Fruit fly (Drosophila melanogaster) whole organism, embryonic: ENCODE data around the gene RhoGAP93B.

Source experiments
- B-H2 ChIP-seq: fragments of 200-800 bp; sonication (Bioruptor generic); optimal IDR thresholded peaks from 2 replicates; lab custom pipeline; 2018; ENCODE audit warnings: missing biosample characterization, mild to moderate bottlenecking, missing genetic modification characterization
- Blimp-1 ChIP-seq: fragments of 200-800 bp; sonication (Bioruptor generic); optimal IDR thresholded peaks from 3 replicates; lab custom pipeline; 2018; ENCODE audit warnings: missing biosample characterization, missing genetic modification characterization, mild to moderate bottlenecking, moderate library complexity, missing genetic modification reagents
- CG10366 ChIP-seq: fragments of 200-800 bp; sonication (Bioruptor generic); IDR thresholded peaks from 2 replicates; pipeline ENCODE4 v1.3.6; 2022; ENCODE audit warnings: missing biosample characterization, missing genetic modification characterization
- CG10565 ChIP-seq: fragments of 200-800 bp; sonication (Bioruptor generic); optimal IDR thresholded peaks from 3 replicates; lab custom pipeline; 2016; ENCODE audit warnings: missing biosample characterization, mild to moderate bottlenecking, missing genetic modification characterization
- CG11456 ChIP-seq: fragments of 200-800 bp; sonication (Bioruptor generic); IDR thresholded peaks from 3 replicates; pipeline ENCODE4 v1.3.6; 2022; ENCODE audit warnings: missing biosample characterization, missing genetic modification characterization
- CG11723 ChIP-seq: fragments of 200-800 bp; sonication (Bioruptor generic); optimal IDR thresholded peaks from 2 replicates; lab custom pipeline; 2017; ENCODE audit warnings: missing biosample characterization, mild to moderate bottlenecking, missing genetic modification characterization
- CG12104 ChIP-seq: fragments of 200-800 bp; sonication (Bioruptor generic); optimal IDR thresholded peaks from 3 replicates; lab custom pipeline; 2016; ENCODE audit warnings: missing biosample characterization, missing genetic modification characterization
- CG12236 ChIP-seq: fragments of 200-800 bp; sonication (Bioruptor generic); optimal IDR thresholded peaks from 2 replicates; lab custom pipeline; 2016; ENCODE audit warnings: missing biosample characterization, missing genetic modification characterization
- CG12769 ChIP-seq: fragments of 200-800 bp; sonication (Bioruptor generic); optimal IDR thresholded peaks from 2 replicates; lab custom pipeline; 2019; ENCODE audit warnings: missing biosample characterization, mild to moderate bottlenecking, missing genetic modification characterization, moderate library complexity
- CG15601 ChIP-seq: fragments of 200-800 bp; sonication (Bioruptor generic); optimal IDR thresholded peaks from 3 replicates; lab custom pipeline; 2019; ENCODE audit warnings: missing biosample characterization, mild to moderate bottlenecking, missing genetic modification characterization, moderate library complexity
- CG1647 ChIP-seq: fragments of 200-800 bp; sonication (Bioruptor generic); optimal IDR thresholded peaks from 3 replicates; lab custom pipeline; 2016; ENCODE audit warnings: missing biosample characterization, missing genetic modification characterization
- CG17359 ChIP-seq: fragments of 200-800 bp; sonication (Bioruptor generic); optimal IDR thresholded peaks from 3 replicates; lab custom pipeline; 2018; ENCODE audit warnings: missing biosample characterization, mild to moderate bottlenecking, missing genetic modification characterization, moderate library complexity
- CG17568 ChIP-seq: fragments of 200-800 bp; sonication (Bioruptor generic); optimal IDR thresholded peaks from 2 replicates; lab custom pipeline; 2018; ENCODE audit warnings: missing biosample characterization, mild to moderate bottlenecking, missing genetic modification characterization, moderate library complexity
- CG2678 ChIP-seq: fragments of 200-800 bp; sonication (Bioruptor generic); optimal IDR thresholded peaks from 3 replicates; lab custom pipeline; 2019; ENCODE audit warnings: missing biosample characterization, mild to moderate bottlenecking, missing genetic modification characterization, moderate library complexity
- CG31224 ChIP-seq: fragments of 200-800 bp; sonication (Bioruptor generic); IDR thresholded peaks from 2 replicates; pipeline ENCODE4 v1.3.6; 2022; ENCODE audit warnings: missing biosample characterization, missing genetic modification characterization
- CG31365 ChIP-seq: fragments of 200-800 bp; sonication (Bioruptor generic); optimal IDR thresholded peaks from 2 replicates; lab custom pipeline; 2018; ENCODE audit warnings: missing biosample characterization, mild to moderate bottlenecking, missing genetic modification characterization
- CG32532 ChIP-seq: fragments of 200-800 bp; sonication (Bioruptor generic); IDR thresholded peaks from 2 replicates; pipeline ENCODE4 v1.3.6; 2022; ENCODE audit warnings: missing biosample characterization, missing genetic modification characterization
- CG3281 ChIP-seq: fragments of 200-800 bp; sonication (Bioruptor generic); optimal IDR thresholded peaks from 3 replicates; lab custom pipeline; 2017; ENCODE audit warnings: missing biosample characterization, mild to moderate bottlenecking, missing genetic modification characterization
- CG34224 ChIP-seq: fragments of 200-800 bp; sonication (Bioruptor generic); IDR thresholded peaks from 3 replicates; pipeline ENCODE4 v1.3.6; 2022; ENCODE audit warnings: missing biosample characterization, missing genetic modification characterization; ENCODE audit not compliant: partially characterized antibody
- CG9609 ChIP-seq: fragments of 200-800 bp; sonication (Bioruptor generic); optimal IDR thresholded peaks from 3 replicates; lab custom pipeline; 2016; ENCODE audit warnings: missing biosample characterization, missing genetic modification characterization
- CG9727 ChIP-seq: fragments of 200-800 bp; sonication (Bioruptor generic); optimal IDR thresholded peaks from 3 replicates; lab custom pipeline; 2017; ENCODE audit warnings: missing biosample characterization, mild to moderate bottlenecking, missing genetic modification characterization
- CoRest ChIP-seq: fragments of 200-800 bp; sonication (Bioruptor generic); optimal IDR thresholded peaks from 3 replicates; lab custom pipeline; 2018; ENCODE audit warnings: missing biosample characterization, mild to moderate bottlenecking, missing genetic modification characterization, moderate library complexity
- Dbx ChIP-seq: fragments of 200-800 bp; sonication (Bioruptor generic); IDR thresholded peaks from 3 replicates; pipeline ENCODE4 v1.3.6; 2022; ENCODE audit warnings: missing biosample characterization, missing genetic modification characterization
- Deaf1 ChIP-seq: fragments of 200-800 bp; optimal IDR thresholded peaks from 3 replicates; lab custom pipeline; 2019; ENCODE audit warnings: missing biosample characterization, mild to moderate bottlenecking, missing genetic modification characterization, moderate library complexity
- Fer3 ChIP-seq: fragments of 200-800 bp; sonication (Bioruptor generic); optimal IDR thresholded peaks from 2 replicates; lab custom pipeline; 2018; ENCODE audit warnings: missing biosample characterization, mild to moderate bottlenecking, missing genetic modification characterization, moderate library complexity
- Myb ChIP-seq: fragments of 200-800 bp; sonication (Bioruptor generic); optimal IDR thresholded peaks from 2 replicates; lab custom pipeline; 2016; ENCODE audit warnings: missing biosample characterization, missing genetic modification characterization
- Rfx ChIP-seq: fragments of 200-800 bp; sonication (Bioruptor generic); IDR thresholded peaks from 2 replicates; pipeline ENCODE4 v1.3.6; 2022; ENCODE audit warnings: missing biosample characterization, missing genetic modification characterization
- Side ChIP-seq: fragments of 200-800 bp; sonication (Bioruptor generic); optimal IDR thresholded peaks from 2 replicates; lab custom pipeline; 2016; ENCODE audit warnings: missing biosample characterization, missing genetic modification characterization
- Taf1 ChIP-seq: fragments of 200-800 bp; sonication (Bioruptor generic); IDR thresholded peaks from 2 replicates; pipeline ENCODE4 v1.3.6; 2022; ENCODE audit warnings: missing biosample characterization, missing genetic modification characterization
- Xbp1 ChIP-seq: fragments of 200-800 bp; sonication (Bioruptor generic); optimal IDR thresholded peaks from 3 replicates; lab custom pipeline; 2016; ENCODE audit warnings: missing biosample characterization, mild to moderate bottlenecking, missing genetic modification characterization
- ac ChIP-seq: fragments of 200-800 bp; sonication (Bioruptor generic); optimal IDR thresholded peaks from 3 replicates; lab custom pipeline; 2017; ENCODE audit warnings: missing biosample characterization, mild to moderate bottlenecking, missing genetic modification characterization
- bsh ChIP-seq, 2 experiments: fragments of 200-800 bp; sonication (Bioruptor generic); optimal IDR thresholded peaks; 2 replicates each; lab custom pipeline; 2017 to 2018; ENCODE audit warnings: mild to moderate bottlenecking in 2 of 2, missing biosample characterization in 2 of 2, missing genetic modification characterization in 2 of 2, moderate library complexity in 1 of 2
- cas ChIP-seq: fragments of 200-800 bp; sonication (Bioruptor generic); IDR thresholded peaks from 2 replicates; pipeline ENCODE4 v1.3.6; 2022; ENCODE audit warnings: missing biosample characterization, missing genetic modification characterization
- cg ChIP-seq: fragments of 200-800 bp; sonication (Bioruptor generic); optimal IDR thresholded peaks from 3 replicates; lab custom pipeline; 2019; ENCODE audit warnings: missing biosample characterization, mild to moderate bottlenecking, missing genetic modification characterization, moderate library complexity
- chif ChIP-seq, 2 experiments: fragments of 200-800 bp; sonication (Bioruptor generic); optimal IDR thresholded peaks; 3 replicates each; lab custom pipeline; 2016; ENCODE audit warnings: missing biosample characterization in 2 of 2, missing genetic modification characterization in 2 of 2
- ci ChIP-seq: fragments of 200-800 bp; sonication (Bioruptor generic); IDR thresholded peaks from 3 replicates; pipeline ENCODE4 v1.3.6; 2022; ENCODE audit warnings: missing biosample characterization, missing genetic modification characterization
- disco-r ChIP-seq: fragments of 200-800 bp; sonication (Bioruptor generic); optimal IDR thresholded peaks from 2 replicates; lab custom pipeline; 2016; ENCODE audit warnings: missing biosample characterization, missing genetic modification characterization
- hth ChIP-seq: fragments of >200 bp; optimal IDR thresholded peaks from 2 replicates; lab custom pipeline; 2017; ENCODE audit warnings: inconsistent platforms
- insv ChIP-seq, 2 experiments: fragments of 200-800 bp; sonication (Bioruptor generic); optimal IDR thresholded peaks; 3 replicates each; lab custom pipeline; 2016 to 2018; ENCODE audit warnings: missing biosample characterization in 2 of 2, missing genetic modification characterization in 2 of 2
- kay ChIP-seq: fragments of 200-800 bp; sonication (Bioruptor generic); optimal IDR thresholded peaks from 2 replicates; lab custom pipeline; 2016; ENCODE audit warnings: missing biosample characterization, missing genetic modification characterization
- lmd ChIP-seq: fragments of 200-800 bp; sonication (Bioruptor generic); IDR thresholded peaks from 2 replicates; pipeline ENCODE4 v1.3.6; 2022; ENCODE audit warnings: missing biosample characterization, missing genetic modification characterization
- luna ChIP-seq: fragments of 200-800 bp; sonication (Bioruptor generic); optimal IDR thresholded peaks from 2 replicates; lab custom pipeline; 2016; ENCODE audit warnings: missing biosample characterization, missing genetic modification characterization
- onecut ChIP-seq: fragments of 200-800 bp; sonication (Bioruptor generic); IDR thresholded peaks from 2 replicates; pipeline ENCODE4 v1.3.6; 2022; ENCODE audit warnings: missing biosample characterization, missing genetic modification characterization
- scrt ChIP-seq: fragments of 200-800 bp; sonication (Bioruptor generic); optimal IDR thresholded peaks from 2 replicates; lab custom pipeline; 2018; ENCODE audit warnings: missing biosample characterization, mild to moderate bottlenecking, missing genetic modification characterization, moderate library complexity
- sima ChIP-seq: fragments of 200-800 bp; sonication (Bioruptor generic); optimal IDR thresholded peaks from 2 replicates; lab custom pipeline; 2016; ENCODE audit warnings: missing biosample characterization, missing genetic modification characterization
- sqz ChIP-seq: fragments of 200-800 bp; sonication (Bioruptor generic); optimal IDR thresholded peaks from 3 replicates; lab custom pipeline; 2018; ENCODE audit warnings: missing biosample characterization, mild to moderate bottlenecking, missing genetic modification characterization
- ssp ChIP-seq: fragments of 200-800 bp; sonication (Bioruptor generic); IDR thresholded peaks from 2 replicates; pipeline ENCODE4 v1.3.6; 2022; ENCODE audit warnings: missing biosample characterization, missing genetic modification characterization
- tna ChIP-seq: fragments of 200-800 bp; sonication (Bioruptor generic); IDR thresholded peaks from 2 replicates; pipeline ENCODE4 v1.3.6; 2022; ENCODE audit warnings: missing biosample characterization, missing genetic modification characterization; ENCODE audit not compliant: partially characterized antibody
- vfl ChIP-seq: fragments of 200-800 bp; sonication (Bioruptor generic); optimal IDR thresholded peaks from 2 replicates; lab custom pipeline; 2016; ENCODE audit warnings: missing biosample characterization, missing genetic modification characterization
- vnd ChIP-seq: fragments of 200-800 bp; sonication (Bioruptor generic); IDR thresholded peaks from 3 replicates; pipeline ENCODE4 v1.3.6; 2022; ENCODE audit warnings: missing biosample characterization, missing genetic modification characterization; ENCODE audit not compliant: partially characterized antibody
- wdn ChIP-seq: fragments of 200-800 bp; sonication (Bioruptor generic); IDR thresholded peaks from 2 replicates; pipeline ENCODE4 v1.3.6; 2022; ENCODE audit warnings: missing biosample characterization, missing genetic modification characterization
- zen ChIP-seq: fragments of 200-800 bp; sonication (Bioruptor generic); optimal IDR thresholded peaks from 3 replicates; lab custom pipeline; 2018; ENCODE audit warnings: missing biosample characterization, mild to moderate bottlenecking, missing genetic modification characterization, moderate library complexity

Gene RhoGAP93B

DNA sequence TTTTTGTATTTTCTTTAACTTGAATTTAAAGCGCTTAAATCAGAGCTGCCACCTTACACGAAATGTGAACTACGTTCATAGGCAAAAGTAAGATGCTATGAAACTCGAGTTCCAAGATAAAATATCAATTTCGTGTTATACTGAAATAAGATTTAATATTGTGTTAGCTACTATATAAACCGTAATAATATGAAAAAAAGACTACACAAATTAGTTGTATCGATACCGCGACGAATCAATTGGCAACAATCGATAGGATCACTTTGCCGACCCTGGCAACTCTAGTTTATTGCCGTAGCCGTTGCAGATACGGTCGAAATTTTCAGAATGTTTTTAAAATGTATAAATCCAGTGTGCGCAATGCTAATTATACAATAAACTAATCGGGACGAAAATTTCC, 42.8 kb upstream of the RhoGAP93B start, which contains the start of gene SNF4Agamma (continued):
- TF ChIP-seq kay (peak; percentile 10), CG31224 (GFP tag; lab: Robert Waterston, UW) (0 out of 2 replicates have a peak, but pooled peaks have one; percentile 5), Taf1 (GFP tag; lab: Robert Waterston, UW) (no peak), CG9727 (no peak), ci (no peak), ac (GFP tag; lab: Kevin White, UChicago) (no peak), CG12104 (GFP tag; lab: Kevin White, UChicago) (no peak), sqz (no peak), CG10565 (GFP tag; lab: Kevin White, UChicago) (no peak), bsh (GFP tag; optimal IDR thresholded peaks at IDR 0.05; lab: Kevin White, UChicago) (no peak), CG34224 (GFP tag; lab: Robert Waterston, UW) (peak; percentile 65), onecut (no peak), cas (GFP tag; lab: Robert Waterston, UW) (no peak), vnd (peak; percentile 78), Dbx (GFP tag; lab: Robert Waterston, UW) (0 out of 3 replicates have a peak, but pooled peaks have one; percentile 33), CG2678 (tag; lab: Kevin White, UChicago) (peak; percentile 30), Xbp1 (GFP tag; lab: Kevin White, UChicago) (peak; percentile 57), CG1647 (GFP tag; lab: Kevin White, UChicago) (no peak), Blimp-1 (GFP tag; lab: Kevin White, UChicago) (peak; percentile 7), CG12236 (GFP tag; lab: Kevin White, UChicago) (no peak), zen (tag; lab: Kevin White, UChicago) (no peak), disco-r (GFP tag; lab: Kevin White, UChicago) (no peak), chif (GFP tag; optimal IDR thresholded peaks at IDR 0.05; lab: Kevin White, UChicago) (no peak), Rfx (GFP tag; lab: Robert Waterston, UW) (peak; percentile 65), CG32532 (GFP tag; lab: Robert Waterston, UW) (peak; percentile 48), B-H2 (peak; percentile 35), CG17568 (GFP tag; lab: Kevin White, UChicago) (no peak), sima (GFP tag; lab: Kevin White, UChicago) (no peak), CoRest (tag; lab: Kevin White, UChicago) (peak; percentile 56), Side (GFP tag; lab: Kevin White, UChicago) (no peak), CG15601 (tag; lab: Kevin White, UChicago) (peak; percentile 39), cg (GFP tag; lab: Kevin White, UChicago) (no peak), CG17359 (tag; lab: Kevin White, UChicago) (no peak), Deaf1 (tag; lab: Kevin White, UChicago) (no peak), CG10366 (GFP tag; lab: Robert Waterston, UW) (peak; percentile 45; the same call in 1 of the 2 replicates), CG31365 (tag; lab: Kevin White, UChicago) (no peak), CG11456 (GFP tag; lab: Robert Waterston, UW) (no peak), vfl (GFP tag; lab: Kevin White, UChicago) (peak; percentile 15), insv (GFP tag; optimal IDR thresholded peaks at IDR 0.05; lab: Kevin White, UChicago) (peak in 1 of 2 experiments; percentile 58), CG3281 (GFP tag; lab: Kevin White, UChicago) (no peak), luna (GFP tag; lab: Kevin White, UChicago) (no peak), lmd (GFP tag; lab: Robert Waterston, UW) (no peak), CG12769 (no peak), hth (no peak), CG9609 (GFP tag; lab: Kevin White, UChicago) (peak; percentile 24), Myb (GFP tag; lab: Kevin White, UChicago) (peak; percentile 80), Fer3 (tag; lab: Kevin White, UChicago) (no peak), tna (no peak), wdn (GFP tag; lab: Robert Waterston, UW) (no peak), ssp (GFP tag; lab: Robert Waterston, UW) (no peak), CG11723 (GFP tag; lab: Kevin White, UChicago) (no peak), scrt (GFP tag; lab: Kevin White, UChicago) (no peak)
